Fruit fly (Drosophila melanogaster) whole organism, prepupa: ENCODE data around the gene CG1979.

Experiments used
- CG10669 ChIP-seq: fragments of 200-800 bp; sonication (Bioruptor generic); optimal IDR thresholded peaks from 3 replicates; lab custom pipeline; 2018; ENCODE audit warnings: missing biosample characterization, mild to moderate bottlenecking, missing genetic modification characterization, moderate library complexity
- CG11294 ChIP-seq: fragments of 200-800 bp; sonication (Bioruptor generic); IDR thresholded peaks from 2 replicates; pipeline ENCODE4 v1.3.6; 2022; ENCODE audit warnings: missing biosample characterization, missing genetic modification characterization
- CG11762 ChIP-seq: fragments of 200-800 bp; sonication (Bioruptor generic); optimal IDR thresholded peaks from 3 replicates; lab custom pipeline; 2016; ENCODE audit warnings: missing biosample characterization, missing genetic modification characterization; ENCODE audit not compliant: insufficient read depth
- CG1621 ChIP-seq: fragments of 200-800 bp; sonication (Bioruptor generic); optimal IDR thresholded peaks from 3 replicates; lab custom pipeline; 2018; ENCODE audit warnings: missing biosample characterization, mild to moderate bottlenecking, missing genetic modification characterization
- CG16779 ChIP-seq: fragments of 200-800 bp; sonication (Bioruptor generic); optimal IDR thresholded peaks from 3 replicates; lab custom pipeline; 2017; ENCODE audit warnings: missing biosample characterization, mild to moderate bottlenecking, missing genetic modification characterization
- CG3032 ChIP-seq: fragments of 200-800 bp; optimal IDR thresholded peaks from 2 replicates; lab custom pipeline; 2019; ENCODE audit warnings: missing biosample characterization, mild to moderate bottlenecking, missing genetic modification characterization, moderate library complexity
- CG32006 ChIP-seq: fragments of 200-800 bp; sonication (Bioruptor generic); optimal IDR thresholded peaks from 3 replicates; lab custom pipeline; 2017; ENCODE audit warnings: missing biosample characterization, mild to moderate bottlenecking, missing genetic modification characterization
- CG34406 ChIP-seq: fragments of 200-800 bp; sonication (Bioruptor generic); optimal IDR thresholded peaks from 3 replicates; lab custom pipeline; 2016; ENCODE audit warnings: missing biosample characterization, missing genetic modification characterization
- CG3919 ChIP-seq: fragments of 200-800 bp; sonication (Bioruptor generic); optimal IDR thresholded peaks from 3 replicates; lab custom pipeline; 2016; ENCODE audit warnings: missing biosample characterization, missing genetic modification characterization
- CG6163 ChIP-seq: fragments of 200-800 bp; sonication (Bioruptor generic); IDR thresholded peaks from 3 replicates; pipeline ENCODE4 v1.3.6; 2022; ENCODE audit warnings: missing biosample characterization, missing genetic modification characterization
- CG6792 ChIP-seq: fragments of 200-800 bp; sonication (Bioruptor generic); optimal IDR thresholded peaks from 3 replicates; lab custom pipeline; 2016; ENCODE audit warnings: missing biosample characterization, missing genetic modification characterization
- CG6854 ChIP-seq: fragments of 200-800 bp; sonication (Bioruptor generic); optimal IDR thresholded peaks from 2 replicates; lab custom pipeline; 2017; ENCODE audit warnings: missing biosample characterization, mild to moderate bottlenecking, missing genetic modification characterization
- CG7368 ChIP-seq: fragments of 200-800 bp; sonication (Bioruptor generic); optimal IDR thresholded peaks from 3 replicates; lab custom pipeline; 2016; ENCODE audit warnings: missing biosample characterization, missing genetic modification characterization
- CG8632 ChIP-seq: fragments of 200-800 bp; sonication (Bioruptor generic); optimal IDR thresholded peaks from 3 replicates; lab custom pipeline; 2016; ENCODE audit warnings: missing biosample characterization, missing genetic modification characterization
- Eip75B ChIP-seq: fragments of 200-800 bp; sonication (Bioruptor generic); optimal IDR thresholded peaks from 3 replicates; lab custom pipeline; 2016; ENCODE audit warnings: missing biosample characterization, missing genetic modification characterization
- Eip93F ChIP-seq: fragments of 200-800 bp; sonication (Bioruptor generic); optimal IDR thresholded peaks from 2 replicates; lab custom pipeline; 2016; ENCODE audit warnings: missing biosample characterization, mild to moderate bottlenecking, missing genetic modification characterization
- Ets21C ChIP-seq: fragments of 200-800 bp; sonication (Bioruptor generic); optimal IDR thresholded peaks from 3 replicates; lab custom pipeline; 2016; ENCODE audit warnings: missing biosample characterization, missing genetic modification characterization
- Gug ChIP-seq: fragments of 200-800 bp; sonication (Bioruptor generic); IDR thresholded peaks from 2 replicates; pipeline ENCODE4 v1.3.6; 2022; ENCODE audit warnings: missing biosample characterization, missing genetic modification characterization
- Hr39 ChIP-seq: fragments of 200-800 bp; sonication (Bioruptor generic); optimal IDR thresholded peaks from 2 replicates; lab custom pipeline; 2016; ENCODE audit warnings: missing biosample characterization, missing genetic modification characterization
- Lpt ChIP-seq: fragments of 200-800 bp; sonication (Bioruptor generic); optimal IDR thresholded peaks from 3 replicates; lab custom pipeline; 2016; ENCODE audit warnings: missing biosample characterization, missing genetic modification characterization
- Met ChIP-seq: fragments of 200-800 bp; sonication (Bioruptor generic); optimal IDR thresholded peaks from 3 replicates; lab custom pipeline; 2016; ENCODE audit warnings: missing biosample characterization, missing genetic modification characterization
- Smox ChIP-seq: fragments of 200-800 bp; sonication (Bioruptor generic); optimal IDR thresholded peaks from 3 replicates; lab custom pipeline; 2016; ENCODE audit warnings: missing biosample characterization, missing genetic modification characterization
- Sox14 ChIP-seq: fragments of 200-800 bp; sonication (Bioruptor generic); optimal IDR thresholded peaks from 3 replicates; lab custom pipeline; 2016; ENCODE audit warnings: missing biosample characterization, missing genetic modification characterization
- Sox15 ChIP-seq: fragments of 200-800 bp; sonication (Bioruptor generic); optimal IDR thresholded peaks from 3 replicates; lab custom pipeline; 2016; ENCODE audit warnings: missing biosample characterization, missing genetic modification characterization
- cyc ChIP-seq: fragments of 200-800 bp; sonication (Bioruptor generic); optimal IDR thresholded peaks from 3 replicates; lab custom pipeline; 2016; ENCODE audit warnings: missing biosample characterization, missing genetic modification characterization
- dac ChIP-seq: fragments of 200-800 bp; sonication (Bioruptor generic); optimal IDR thresholded peaks from 2 replicates; lab custom pipeline; 2017; ENCODE audit warnings: missing biosample characterization, mild to moderate bottlenecking, missing genetic modification characterization
- dsx ChIP-seq: fragments of 200-800 bp; optimal IDR thresholded peaks from 3 replicates; lab custom pipeline; 2019; ENCODE audit warnings: missing biosample characterization, mild to moderate bottlenecking, missing genetic modification characterization, moderate library complexity; ENCODE audit not compliant: poor library complexity, severe bottlenecking
- eg ChIP-seq: fragments of 200-800 bp; sonication (Bioruptor generic); IDR thresholded peaks from 3 replicates; pipeline ENCODE4 v1.3.6; 2022; ENCODE audit warnings: missing biosample characterization, missing genetic modification characterization
- fd59A ChIP-seq: fragments of 200-800 bp; sonication (Bioruptor generic); optimal IDR thresholded peaks from 2 replicates; lab custom pipeline; 2017; ENCODE audit warnings: missing biosample characterization, mild to moderate bottlenecking, missing genetic modification characterization, missing genetic modification reagents
- fkh ChIP-seq: fragments of 200-800 bp; sonication (Bioruptor generic); optimal IDR thresholded peaks from 3 replicates; lab custom pipeline; 2017; ENCODE audit warnings: missing biosample characterization, mild to moderate bottlenecking, missing genetic modification characterization, moderate library complexity
- net ChIP-seq: fragments of 200-800 bp; sonication (Bioruptor generic); optimal IDR thresholded peaks from 3 replicates; lab custom pipeline; 2016; ENCODE audit warnings: missing biosample characterization, missing genetic modification characterization
- ss ChIP-seq, 2 experiments: fragments of 200-800 bp; sonication (Bioruptor generic); optimal IDR thresholded peaks; 2 replicates in 1 of 2; 3 replicates in 1 of 2; lab custom pipeline; 2017 to 2018; ENCODE audit warnings: mild to moderate bottlenecking in 2 of 2, missing biosample characterization in 2 of 2, missing genetic modification characterization in 2 of 2, moderate library complexity in 1 of 2
- svp ChIP-seq: fragments of 200-800 bp; sonication (Bioruptor generic); peaks from one replicate; lab custom pipeline; 2016; ENCODE audit warnings: missing biosample characterization, missing genetic modification characterization
- topi ChIP-seq: fragments of 200-800 bp; sonication (Bioruptor generic); optimal IDR thresholded peaks from 3 replicates; lab custom pipeline; 2016; ENCODE audit warnings: missing biosample characterization, missing genetic modification characterization
- vri ChIP-seq: fragments of 200-800 bp; sonication (Bioruptor generic); optimal IDR thresholded peaks from 3 replicates; lab custom pipeline; 2016; ENCODE audit warnings: missing biosample characterization, mild to moderate bottlenecking, missing genetic modification characterization

Gene CG1979

DNA sequence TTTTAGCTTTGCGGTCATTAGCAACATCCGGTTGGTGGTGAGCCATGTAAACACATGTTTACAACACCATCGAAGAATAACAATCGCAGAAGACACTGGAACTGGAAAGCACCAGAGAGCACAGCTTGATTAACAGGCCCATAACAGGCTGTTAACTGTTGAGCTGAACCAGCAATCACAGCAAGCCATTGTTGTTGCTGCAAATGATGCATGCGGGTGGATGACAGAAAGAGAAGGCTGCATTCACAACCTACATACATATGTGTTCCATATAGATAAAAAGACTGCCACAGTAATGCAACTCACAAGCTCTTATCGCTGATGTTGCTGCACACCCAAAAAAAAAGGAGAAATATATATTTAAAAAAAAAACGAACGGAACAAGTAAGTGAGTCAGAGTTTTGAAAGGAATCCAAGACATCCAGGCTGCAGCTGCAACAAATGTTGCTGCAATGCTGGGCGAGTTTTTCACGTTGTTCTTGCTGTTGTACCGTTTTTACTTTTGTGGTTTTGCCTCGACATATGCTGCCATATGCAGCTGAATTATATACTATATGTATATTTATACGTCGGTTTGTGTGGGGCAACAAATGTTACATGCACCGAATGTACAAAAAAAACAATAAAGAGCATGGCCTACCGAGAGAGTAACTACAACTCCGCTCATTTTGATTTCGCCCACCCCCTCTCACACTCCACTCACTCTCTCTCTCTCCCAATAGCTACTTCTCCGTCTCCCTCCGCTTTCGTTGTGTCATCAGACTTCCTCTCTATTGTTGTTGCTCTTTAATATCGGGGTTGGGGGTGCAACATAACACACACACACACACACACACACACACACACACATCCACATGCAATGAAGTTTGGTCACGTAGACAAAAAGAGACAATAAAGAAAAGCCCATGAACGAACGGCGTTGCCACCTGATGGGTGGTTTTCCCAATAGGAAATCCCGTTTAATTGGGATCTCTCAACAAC lies 48.8 kb downstream of the CG1979 start (continued):
- TF ChIP-seq fkh (GFP tag; lab: Kevin White, UChicago) (peak; percentile 78), net (peak; percentile 5), Hr39 (GFP tag; lab: Kevin White, UChicago) (no peak), CG6854 (GFP tag; lab: Kevin White, UChicago) (peak; percentile 8), cyc (GFP tag; lab: Kevin White, UChicago) (no peak), dsx (peak; percentile 73), CG11762 (no peak), ss (GFP tag; optimal IDR thresholded peaks at IDR 0.05; lab: Kevin White, UChicago) (peak; percentile 40 to 57), CG7368 (no peak), CG6792 (GFP tag; lab: Kevin White, UChicago) (no peak), vri (GFP tag; lab: Kevin White, UChicago) (peak; percentile 8), CG10669 (GFP tag; lab: Kevin White, UChicago) (no peak), CG1621 (tag; lab: Kevin White, UChicago) (peak; percentile 24), Smox (GFP tag; lab: Kevin White, UChicago) (no peak), Met (GFP tag; lab: Kevin White, UChicago) (no peak), svp (GFP tag; lab: Kevin White, UChicago) (peak; percentile 60), CG8632 (GFP tag; lab: Kevin White, UChicago) (no peak), dac (GFP tag; lab: Kevin White, UChicago) (no peak), Gug (GFP tag; lab: Robert Waterston, UW) (no peak), fd59A (GFP tag; lab: Kevin White, UChicago) (no peak), Eip75B (GFP tag; lab: Kevin White, UChicago) (no peak), eg (0 out of 3 replicates have a peak, but pooled peaks have one; percentile 29), Lpt (GFP tag; lab: Kevin White, UChicago) (peak; percentile 64), CG32006 (GFP tag; lab: Kevin White, UChicago) (no peak), CG6163 (GFP tag; lab: Robert Waterston, UW) (peak; percentile 44; the same call in 2 of the 3 replicates), CG11294 (GFP tag; lab: Robert Waterston, UW) (no peak), CG3919 (GFP tag; lab: Kevin White, UChicago) (peak; percentile 16)

- TF ChIP-seq svp (GFP tag; lab: Kevin White, UChicago) (peak; percentile 14), Smox (GFP tag; lab: Kevin White, UChicago) (no peak)
Observed at dm6 chr3R:7104308-7104707, 49.9 kb downstream of the CG1979 start.

DNA sequence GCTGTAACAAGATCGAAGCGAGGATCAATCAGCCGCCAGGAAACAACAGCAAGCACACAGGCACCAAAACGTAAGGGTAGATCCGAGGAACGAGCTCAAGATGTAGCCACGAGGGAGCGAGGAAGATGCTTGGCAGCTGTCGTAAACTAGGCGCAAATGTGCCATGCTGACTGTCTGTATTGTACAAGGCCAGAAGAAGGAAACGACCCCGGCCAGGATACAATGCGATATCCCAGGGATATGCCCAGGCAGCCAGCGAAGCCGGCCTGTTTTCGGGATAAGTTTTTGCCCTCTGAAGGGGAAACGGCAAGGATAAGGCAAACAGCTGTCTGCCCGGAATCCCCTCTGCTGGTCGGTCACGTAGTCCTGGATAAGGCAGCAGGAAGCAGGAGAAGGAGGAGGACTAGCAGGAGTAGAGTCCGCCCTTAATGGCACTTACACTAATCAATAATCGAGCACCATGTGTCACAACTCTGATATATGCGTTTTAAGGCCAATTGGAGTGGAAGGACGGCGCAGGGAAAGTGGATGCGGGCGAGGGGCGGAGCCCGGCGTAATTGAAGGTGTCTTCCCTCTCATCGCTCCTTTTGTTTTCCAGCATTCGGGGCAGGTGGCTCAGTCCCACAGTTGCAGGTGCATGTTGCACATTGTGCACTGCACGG lies 51.2 kb downstream of the CG1979 start:
- TF ChIP-seq fkh (GFP tag; lab: Kevin White, UChicago) = no peak
- TF ChIP-seq Ets21C (GFP tag; lab: Kevin White, UChicago) = no peak
- no peak for TF ChIP-seq CG7368
- no peak for TF ChIP-seq svp (GFP tag; lab: Kevin White, UChicago)
- TF ChIP-seq Sox15 (GFP tag; lab: Kevin White, UChicago) = no peak
- TF ChIP-seq CG3032 (tag; lab: Kevin White, UChicago) = no peak
- no peak for TF ChIP-seq Sox14 (GFP tag; lab: Kevin White, UChicago)
- TF ChIP-seq topi (GFP tag; lab: Kevin White, UChicago) = no peak
- no peak for TF ChIP-seq CG16779 (tag; lab: Kevin White, UChicago)
- TF ChIP-seq dac (GFP tag; lab: Kevin White, UChicago) = no peak
- TF ChIP-seq Eip75B (GFP tag; lab: Kevin White, UChicago) = no peak
- no peak for TF ChIP-seq Eip93F (GFP tag; lab: Kevin White, UChicago)
- no peak for TF ChIP-seq Hr39 (GFP tag; lab: Kevin White, UChicago)
- TF ChIP-seq CG11294 (GFP tag; lab: Robert Waterston, UW) = no peak
- TF ChIP-seq CG34406 (GFP tag; lab: Kevin White, UChicago) = no peak
